Worm (Caenorhabditis elegans): ENCODE results near the gene Y7A5A.1.

- TF ChIP-seq ama-1 (optimal IDR thresholded peaks at IDR 0.05) (no peak), nfya-1 (tag; optimal IDR thresholded peaks at IDR 0.05) (no peak), nhr-232 (tag; optimal IDR thresholded peaks at IDR 0.05) (no peak), ceh-2 (tag; optimal IDR thresholded peaks at IDR 0.05) (no peak), ahr-1 (tag; optimal IDR thresholded peaks at IDR 0.05) (no peak), unc-3 (GFP tag; conservative IDR thresholded peaks at IDR 0.05) (no peak), unc-3 (tag; optimal IDR thresholded peaks at IDR 0.05) (no peak), ceh-45 (GFP tag; IDR thresholded peaks at IDR 0.05) (no peak), pqm-1 (tag; optimal IDR thresholded peaks at IDR 0.05) (no peak), fkh-10 (GFP tag; optimal IDR thresholded peaks at IDR 0.05) (no peak), rnt-1 (tag; optimal IDR thresholded peaks at IDR 0.05) (no peak), nhr-11 (tag; optimal IDR thresholded peaks at IDR 0.05) (no peak), unc-42 (tag; optimal IDR thresholded peaks at IDR 0.05) (no peak), tbx-2 (tag; optimal IDR thresholded peaks at IDR 0.05) (no peak), dve-1 (tag; optimal IDR thresholded peaks at IDR 0.05) (no peak)
These were observed 5.1 kb downstream of the Y7A5A.1 start, which contains the start of gene bus-17 for ce11 chrX:15766147-15766546.
